Worm (Caenorhabditis elegans) whole organism, late embryonic: ENCODE results near the gene atp-4.

Experiments
- C38D4.7 ChIP-seq: fragments of 200-800 bp; sonication (Bioruptor generic); optimal IDR thresholded peaks from 2 replicates; lab custom pipeline; 2018; ENCODE audit warnings: mild to moderate bottlenecking, missing genetic modification characterization, moderate library complexity, missing compliant biosample characterization
- F13H6.1 ChIP-seq: sonication (generic microtip); optimal IDR thresholded peaks from 2 replicates; lab custom pipeline; 2016; ENCODE audit warnings: missing genetic modification characterization, missing compliant biosample characterization
- K09A11.1 ChIP-seq: sonication (generic microtip); optimal IDR thresholded peaks from 2 replicates; lab custom pipeline; 2017; ENCODE audit warnings: antibody characterized with exemption, mild to moderate bottlenecking, missing genetic modification characterization, missing compliant biosample characterization; ENCODE audit not compliant: insufficient read depth
- T23F11.4 ChIP-seq: fragments of 200-800 bp; sonication (Bioruptor generic); optimal IDR thresholded peaks from 2 replicates; lab custom pipeline; 2018; ENCODE audit warnings: mild to moderate bottlenecking, missing genetic modification characterization, missing compliant biosample characterization
- Y22D7AL.16 ChIP-seq: sonication (generic microtip); optimal IDR thresholded peaks from 2 replicates; lab custom pipeline; 2016; ENCODE audit warnings: missing genetic modification characterization, missing compliant biosample characterization
- ahr-1 ChIP-seq: sonication (generic microtip); optimal IDR thresholded peaks from 2 replicates; lab custom pipeline; 2016; ENCODE audit warnings: missing genetic modification characterization, missing compliant biosample characterization
- ceh-18 ChIP-seq: sonication (generic microtip); optimal IDR thresholded peaks from 2 replicates; lab custom pipeline; 2016; ENCODE audit warnings: missing genetic modification characterization, missing compliant biosample characterization
- ceh-19 ChIP-seq: fragments of 200-800 bp; sonication (Bioruptor generic); optimal IDR thresholded peaks from 2 replicates; lab custom pipeline; 2018; ENCODE audit warnings: mild to moderate bottlenecking, missing genetic modification characterization, missing compliant biosample characterization
- ceh-34 ChIP-seq: sonication (generic microtip); optimal IDR thresholded peaks from 2 replicates; lab custom pipeline; 2016; ENCODE audit warnings: mild to moderate bottlenecking, missing genetic modification characterization, missing compliant biosample characterization
- ceh-48 ChIP-seq: sonication (generic microtip); optimal IDR thresholded peaks from 2 replicates; lab custom pipeline; 2016; ENCODE audit warnings: missing genetic modification characterization, inconsistent platforms, missing compliant biosample characterization
- ceh-6 ChIP-seq: fragments of 200-800 bp; sonication (Bioruptor generic); optimal IDR thresholded peaks from 2 replicates; lab custom pipeline; 2018; ENCODE audit warnings: mild to moderate bottlenecking, missing genetic modification characterization, missing compliant biosample characterization
- che-1 ChIP-seq: sonication (generic microtip); optimal IDR thresholded peaks from 2 replicates; lab custom pipeline; 2016; ENCODE audit warnings: mild to moderate bottlenecking, missing genetic modification characterization, missing compliant biosample characterization
- elt-2 ChIP-seq: sonication (generic microtip); optimal IDR thresholded peaks from 2 replicates; lab custom pipeline; 2016; ENCODE audit warnings: missing genetic modification reagents, missing genetic modification characterization, missing compliant biosample characterization
- elt-4 ChIP-seq: sonication (generic microtip); optimal IDR thresholded peaks from 2 replicates; lab custom pipeline; 2016; ENCODE audit warnings: missing genetic modification characterization, missing compliant biosample characterization
- ets-4 ChIP-seq: sonication (generic microtip); optimal IDR thresholded peaks from 2 replicates; lab custom pipeline; 2016; ENCODE audit warnings: missing genetic modification characterization, missing compliant biosample characterization
- fax-1 ChIP-seq: sonication (generic microtip); optimal IDR thresholded peaks from 2 replicates; lab custom pipeline; 2016; ENCODE audit warnings: missing genotype, missing genetic modification characterization, missing compliant biosample characterization
- fkh-6 ChIP-seq: sonication (generic microtip); optimal IDR thresholded peaks from 2 replicates; lab custom pipeline; 2016; ENCODE audit warnings: missing genetic modification characterization, missing compliant biosample characterization
- gmeb-2 ChIP-seq: sonication (generic microtip); optimal IDR thresholded peaks from 2 replicates; lab custom pipeline; 2016; ENCODE audit warnings: missing genetic modification characterization, inconsistent platforms, missing compliant biosample characterization
- hlh-30 ChIP-seq: sonication (generic microtip); optimal IDR thresholded peaks from 2 replicates; lab custom pipeline; 2017; ENCODE audit warnings: antibody characterized with exemption, missing genetic modification characterization, missing compliant biosample characterization; ENCODE audit not compliant: insufficient read depth
- hlh-6 ChIP-seq: sonication (generic microtip); optimal IDR thresholded peaks from 2 replicates; lab custom pipeline; 2016; ENCODE audit warnings: missing genotype, missing genetic modification characterization, missing compliant biosample characterization
- hlh-8 ChIP-seq: sonication (generic microtip); optimal IDR thresholded peaks from 2 replicates; lab custom pipeline; 2016; ENCODE audit warnings: missing genotype, missing genetic modification characterization, missing compliant biosample characterization
- lim-6 ChIP-seq: sonication (generic microtip); optimal IDR thresholded peaks from 2 replicates; lab custom pipeline; 2016; ENCODE audit warnings: missing genetic modification characterization, missing compliant biosample characterization
- lin-11 ChIP-seq: fragments of 200-800 bp; sonication (Bioruptor generic); optimal IDR thresholded peaks from 2 replicates; lab custom pipeline; 2018; ENCODE audit warnings: mild to moderate bottlenecking, missing genetic modification characterization, missing compliant biosample characterization
- madf-2 ChIP-seq: sonication (generic microtip); optimal IDR thresholded peaks from 2 replicates; lab custom pipeline; 2017; ENCODE audit warnings: missing genetic modification characterization, missing compliant biosample characterization
- odd-2 ChIP-seq: sonication (generic microtip); optimal IDR thresholded peaks from 2 replicates; lab custom pipeline; 2017; ENCODE audit warnings: antibody characterized with exemption, mild to moderate bottlenecking, missing genetic modification characterization, missing compliant biosample characterization
- pag-3 ChIP-seq: sonication (generic microtip); optimal IDR thresholded peaks from 2 replicates; lab custom pipeline; 2016; ENCODE audit warnings: missing compliant biosample characterization, missing genetic modification characterization, borderline replicate concordance
- pha-2 ChIP-seq: sonication (generic microtip); optimal IDR thresholded peaks from 2 replicates; lab custom pipeline; 2017; ENCODE audit warnings: mild to moderate bottlenecking, missing genetic modification characterization, missing compliant biosample characterization
- ref-2 ChIP-seq: sonication (generic microtip); optimal IDR thresholded peaks from 2 replicates; lab custom pipeline; 2016; ENCODE audit warnings: missing genetic modification characterization, missing compliant biosample characterization
- rnt-1 ChIP-seq: sonication (generic microtip); optimal IDR thresholded peaks from 2 replicates; lab custom pipeline; 2016; ENCODE audit warnings: missing genetic modification characterization, missing compliant biosample characterization
- sdc-2 ChIP-seq: sonication (generic microtip); optimal IDR thresholded peaks from 2 replicates; lab custom pipeline; 2016; ENCODE audit warnings: missing genotype, missing genetic modification characterization, missing compliant biosample characterization
- sox-2 ChIP-seq: fragments of 200-800 bp; sonication (Bioruptor generic); IDR thresholded peaks from 2 replicates; pipeline ENCODE4 v1.3.6; 2022; ENCODE audit warnings: missing genetic modification reagents, missing genetic modification characterization, missing compliant biosample characterization
- tbx-2 ChIP-seq: sonication (generic microtip); optimal IDR thresholded peaks from 2 replicates; lab custom pipeline; 2016; ENCODE audit warnings: missing genetic modification characterization, missing compliant biosample characterization
- ttx-3 ChIP-seq: sonication (generic microtip); optimal IDR thresholded peaks from 2 replicates; lab custom pipeline; 2016; ENCODE audit warnings: missing genetic modification reagents, missing genetic modification characterization, missing compliant biosample characterization
- unc-55 ChIP-seq: sonication (generic microtip); optimal IDR thresholded peaks from 2 replicates; lab custom pipeline; 2017; ENCODE audit warnings: missing biosample characterization, missing genetic modification reagents, missing genetic modification characterization
- unc-86 ChIP-seq: sonication (generic microtip); optimal IDR thresholded peaks from 2 replicates; lab custom pipeline; 2016; ENCODE audit warnings: missing genetic modification characterization, missing compliant biosample characterization
- ztf-16 ChIP-seq: sonication (generic microtip); optimal IDR thresholded peaks from 2 replicates; lab custom pipeline; 2017; ENCODE audit warnings: missing genetic modification characterization, missing compliant biosample characterization

The atp-4 gene

ce11 chrV:6426843-6427242, at the start of gene atp-4:
Gene atp-4 (minus strand): TSS chrV:6427112.
- TF ChIP-seq sox-2, result no peak
- no peak for TF ChIP-seq hlh-8 (tag; lab: Kevin White, UChicago)
- no peak for TF ChIP-seq K09A11.1 (tag; lab: Kevin White, UChicago)

DNA sequence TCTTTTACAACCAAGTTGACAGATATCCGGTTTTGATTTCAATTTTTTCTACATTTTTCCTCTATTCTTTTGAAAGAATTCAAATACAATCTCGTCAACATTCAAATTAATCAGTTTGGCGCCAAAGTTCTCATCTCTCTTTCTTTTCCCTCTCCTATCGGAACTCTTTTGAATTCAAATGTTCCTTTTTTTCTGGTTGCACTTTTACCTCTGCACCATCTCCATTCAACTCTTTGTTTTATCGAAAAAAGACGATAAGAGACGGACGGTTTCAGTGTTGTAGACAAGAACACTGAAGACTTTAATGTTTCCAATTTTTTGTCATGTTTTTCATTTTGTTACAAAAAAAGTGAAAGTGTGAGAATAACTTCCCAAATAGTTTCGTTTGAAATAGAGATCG, 49.1 kb upstream of the atp-4 start:
- TF ChIP-seq sox-2 (no peak), fax-1 (tag; lab: Kevin White, UChicago) (no peak), lin-11 (tag; lab: Kevin White, UChicago) (no peak), ceh-18 (no peak), ztf-16 (no peak), ttx-3 (tag; lab: Kevin White, UChicago) (no peak), hlh-6 (tag; lab: Kevin White, UChicago) (no peak), ahr-1 (tag; lab: Kevin White, UChicago) (no peak), unc-86 (no peak), sdc-2 (tag; lab: Kevin White, UChicago) (no peak), odd-2 (no peak), che-1 (tag; lab: Kevin White, UChicago) (no peak), ceh-48 (tag; lab: Kevin White, UChicago) (no peak), C38D4.7 (GFP tag; lab: Kevin White, UChicago) (no peak), ets-4 (tag; lab: Kevin White, UChicago) (no peak), pha-2 (tag; lab: Kevin White, UChicago) (no peak), Y22D7AL.16 (tag; lab: Kevin White, UChicago) (no peak)

- TF ChIP-seq ref-2 (tag; lab: Kevin White, UChicago) (no peak), ceh-19 (GFP tag; lab: Kevin White, UChicago) (no peak), K09A11.1 (tag; lab: Kevin White, UChicago) (no peak), rnt-1 (tag; lab: Kevin White, UChicago) (no peak), Y22D7AL.16 (tag; lab: Kevin White, UChicago) (no peak), odd-2 (no peak), unc-55 (GFP tag; lab: Kevin White, UChicago) (no peak), gmeb-2 (tag; lab: Kevin White, UChicago) (no peak), elt-2 (tag; lab: Kevin White, UChicago) (no peak), fax-1 (tag; lab: Kevin White, UChicago) (no peak), F13H6.1 (tag; lab: Kevin White, UChicago) (no peak), lim-6 (no peak), ceh-6 (GFP tag; lab: Kevin White, UChicago) (no peak), T23F11.4 (GFP tag; lab: Kevin White, UChicago) (no peak), ceh-48 (tag; lab: Kevin White, UChicago) (no peak), pag-3 (no peak), ceh-34 (tag; lab: Kevin White, UChicago) (no peak), elt-4 (tag; lab: Kevin White, UChicago) (no peak), tbx-2 (tag; lab: Kevin White, UChicago) (no peak), pha-2 (tag; lab: Kevin White, UChicago) (no peak)
Observed at ce11 chrV:6471208-6471607, 44.3 kb upstream of the atp-4 start.

DNA sequence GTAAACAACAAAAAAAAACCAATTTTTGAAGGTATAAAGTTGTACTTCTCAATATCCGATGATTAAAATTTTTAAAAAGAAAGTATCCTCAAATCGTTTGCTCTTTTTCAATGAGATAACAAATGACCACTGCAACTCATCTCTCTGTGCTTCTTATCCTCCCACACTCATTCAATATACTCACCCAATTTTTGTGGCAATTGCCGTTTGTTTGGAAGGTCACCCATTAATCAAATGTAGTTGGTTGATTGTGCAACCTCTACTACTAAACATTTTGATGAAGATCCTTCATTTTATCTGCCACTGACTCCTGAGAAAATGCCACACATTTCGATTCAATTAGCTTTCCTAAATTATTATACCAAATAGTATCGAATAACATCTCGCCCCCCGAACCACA, 40.8 kb upstream of the atp-4 start:
- no peak for TF ChIP-seq elt-2 (tag; lab: Kevin White, UChicago)
- no peak for TF ChIP-seq hlh-30 (tag; lab: Kevin White, UChicago)
- no peak for TF ChIP-seq fkh-6
- TF ChIP-seq ceh-19 (GFP tag; lab: Kevin White, UChicago), result peak; percentile 45
- TF ChIP-seq madf-2, result no peak
- no peak for TF ChIP-seq hlh-8 (tag; lab: Kevin White, UChicago)
